Fruit fly (Drosophila melanogaster): Measurements from ENCODE around the gene Brd7-9.
A peak's percentile ranks its signal among the peaks of the same experiment; 100 is the strongest.

The Brd7-9 gene

dm6 chr2L:7810519-7810918, 27.9 kb downstream of the Brd7-9 start, which contains the start of gene Cdc14 (continued):
- TF ChIP-seq so (GFP tag; IDR thresholded peaks at IDR 0.05) (peak; percentile 59; the same call in 2 of the 3 replicates), zfh1 (GFP tag; IDR thresholded peaks at IDR 0.05) (no peak), CG17385 (GFP tag; optimal IDR thresholded peaks at IDR 0.05) (peak; percentile 25), Elba2 (GFP tag; optimal IDR thresholded peaks at IDR 0.05) (no peak), CG15601 (tag; optimal IDR thresholded peaks at IDR 0.05) (no peak), Eip74EF (GFP tag; optimal IDR thresholded peaks at IDR 0.05) (peak in 1 of 2 experiments; percentile 10), Opbp (GFP tag; IDR thresholded peaks at IDR 0.05; ENCODE audit: partially characterized antibody) (peak; percentile 59), hbn (GFP tag; IDR thresholded peaks at IDR 0.05; ENCODE audit: partially characterized antibody) (peak; percentile 66)

dm6 chr2L:7811249-7812002, 28.8 kb downstream of the Brd7-9 start, which contains the start of gene LanB1:
LanB1 (plus strand) TSS chr2L:7811438.
- TF ChIP-seq en (GFP tag; optimal IDR thresholded peaks at IDR 0.05), result no peak
- TF ChIP-seq insv (GFP tag; optimal IDR thresholded peaks at IDR 0.05), result peak in 1 of 2 experiments; percentile 33
- TF ChIP-seq CrebB (tag; optimal IDR thresholded peaks at IDR 0.05), result peak; percentile 27
- TF ChIP-seq CG2199 (GFP tag; IDR thresholded peaks at IDR 0.05), result peak; percentile 45; the same call in 2 of the 3 replicates
- TF ChIP-seq Ravus (GFP tag; IDR thresholded peaks at IDR 0.05), result no peak
- peak; percentile 99 for TF ChIP-seq CG16863 (GFP tag; optimal IDR thresholded peaks at IDR 0.05)
- TF ChIP-seq gce (GFP tag; IDR thresholded peaks at IDR 0.05), result peak; percentile 16; the same call in 1 of the 3 replicates
- no peak for TF ChIP-seq usp (GFP tag; optimal IDR thresholded peaks at IDR 0.05)
- TF ChIP-seq esg (GFP tag; conservative IDR thresholded peaks at IDR 0.05), result no peak
- peak; percentile 86 for TF ChIP-seq cg (GFP tag; optimal IDR thresholded peaks at IDR 0.05)
- peak; percentile 59 for TF ChIP-seq NFAT (GFP tag; IDR thresholded peaks at IDR 0.05)
- peak; percentile 2 for TF ChIP-seq CG15269 (tag; optimal IDR thresholded peaks at IDR 0.05)
- peak; percentile 32; the same call in 1 of the 2 replicates for TF ChIP-seq Scr (GFP tag; IDR thresholded peaks at IDR 0.05; ENCODE audit: partially characterized antibody)
- TF ChIP-seq nau (GFP tag; optimal IDR thresholded peaks at IDR 0.05), result peak; percentile 8
- TF ChIP-seq Rfx (GFP tag; IDR thresholded peaks at IDR 0.05), result peak; percentile 32; the same call in 1 of the 2 replicates
- peak; percentile 61; the same call in 1 of the 3 replicates for TF ChIP-seq HLH4C (GFP tag; IDR thresholded peaks at IDR 0.05; ENCODE audit: partially characterized antibody)
- peak; percentile 57; the same call in 1 of the 3 replicates for TF ChIP-seq CG7963 (GFP tag; IDR thresholded peaks at IDR 0.05; ENCODE audit: partially characterized antibody)
- TF ChIP-seq Doc3 (GFP tag; IDR thresholded peaks at IDR 0.05; ENCODE audit: partially characterized antibody), result peak; percentile 39; the same call in 1 of the 3 replicates
- no peak for TF ChIP-seq pnt (GFP tag; optimal IDR thresholded peaks at IDR 0.05)
- peak; percentile 34 for TF ChIP-seq CG17385 (GFP tag; optimal IDR thresholded peaks at IDR 0.05)
- TF ChIP-seq CG6791 (GFP tag; IDR thresholded peaks at IDR 0.05; ENCODE audit: partially characterized antibody), result peak; percentile 61; the same call in 2 of the 3 replicates
- TF ChIP-seq Opbp (GFP tag; IDR thresholded peaks at IDR 0.05; ENCODE audit: partially characterized antibody), result peak; percentile 62
- peak; percentile 55 for TF ChIP-seq CG1832 (GFP tag; optimal IDR thresholded peaks at IDR 0.05)
- TF ChIP-seq Myb (GFP tag; optimal IDR thresholded peaks at IDR 0.05), result peak; percentile 57
- no peak for TF ChIP-seq Bdp1 (GFP tag; optimal IDR thresholded peaks at IDR 0.05)
- TF ChIP-seq schlank (tag; optimal IDR thresholded peaks at IDR 0.05), result no peak
- peak; percentile 28 for TF ChIP-seq Deaf1 (tag; optimal IDR thresholded peaks at IDR 0.05)
- 0 out of 2 replicates have a peak, but pooled peaks have one; percentile 37 for TF ChIP-seq sna (GFP tag; IDR thresholded peaks at IDR 0.05; ENCODE audit: partially characterized antibody)
- TF ChIP-seq Dp (GFP tag; optimal IDR thresholded peaks at IDR 0.05), result peak; percentile 43
- TF ChIP-seq CG14014 (GFP tag; IDR thresholded peaks at IDR 0.05), result peak; percentile 9; the same call in 1 of the 2 replicates
- TF ChIP-seq onecut (GFP tag; IDR thresholded peaks at IDR 0.05), result 0 out of 2 replicates have a peak, but pooled peaks have one; percentile 27
- no peak for TF ChIP-seq CG1024 (GFP tag; IDR thresholded peaks at IDR 0.05)
- TF ChIP-seq Med (GFP tag), result peak; percentile 75
- TF ChIP-seq unc-4 (GFP tag; IDR thresholded peaks at IDR 0.05; ENCODE audit: partially characterized antibody), result peak; percentile 33; the same call in 1 of the 2 replicates
- TF ChIP-seq Dek (tag; optimal IDR thresholded peaks at IDR 0.05), result no peak
- peak; percentile 27; the same call in 1 of the 3 replicates for TF ChIP-seq sr (GFP tag; IDR thresholded peaks at IDR 0.05)
- peak; percentile 3 for TF ChIP-seq CG8924 (tag; optimal IDR thresholded peaks at IDR 0.05)
- peak; percentile 30 for TF ChIP-seq CG6765 (GFP tag; optimal IDR thresholded peaks at IDR 0.05)
- peak; percentile 11 for TF ChIP-seq CHES-1-like (GFP tag; optimal IDR thresholded peaks at IDR 0.05)
